Worm (Caenorhabditis elegans): ENCODE results near the gene Y66D12A.7.

- TF ChIP-seq him-1 (tag; optimal IDR thresholded peaks at IDR 0.05) (no peak), dao-5 (tag; optimal IDR thresholded peaks at IDR 0.05) (no peak)
Observed at ce11 chrIII:11567837-11568236, 12.4 kb downstream of the Y66D12A.7 start, which contains the start of gene psme-3.
